Worm (Caenorhabditis elegans) whole organism, late embryonic: ENCODE data around the gene C50C3.1.

Experiments used
- C08G9.2 ChIP-seq: sonication (generic microtip); optimal IDR thresholded peaks from 2 replicates; lab custom pipeline; 2016; ENCODE audit warnings: mild to moderate bottlenecking, missing genetic modification characterization, moderate library complexity, missing compliant biosample characterization
- C38D4.7 ChIP-seq: fragments of 200-800 bp; sonication (Bioruptor generic); optimal IDR thresholded peaks from 2 replicates; lab custom pipeline; 2018; ENCODE audit warnings: mild to moderate bottlenecking, missing genetic modification characterization, moderate library complexity, missing compliant biosample characterization
- F13H6.1 ChIP-seq: sonication (generic microtip); optimal IDR thresholded peaks from 2 replicates; lab custom pipeline; 2016; ENCODE audit warnings: missing genetic modification characterization, missing compliant biosample characterization
- Y22D7AL.16 ChIP-seq: sonication (generic microtip); optimal IDR thresholded peaks from 2 replicates; lab custom pipeline; 2016; ENCODE audit warnings: missing genetic modification characterization, missing compliant biosample characterization
- ahr-1 ChIP-seq: sonication (generic microtip); optimal IDR thresholded peaks from 2 replicates; lab custom pipeline; 2016; ENCODE audit warnings: missing genetic modification characterization, missing compliant biosample characterization
- ceh-14 ChIP-seq: sonication (generic microtip); optimal IDR thresholded peaks from 2 replicates; lab custom pipeline; 2016; ENCODE audit warnings: missing genotype, missing genetic modification characterization, missing compliant biosample characterization
- ceh-18 ChIP-seq: sonication (generic microtip); optimal IDR thresholded peaks from 2 replicates; lab custom pipeline; 2016; ENCODE audit warnings: missing genetic modification characterization, missing compliant biosample characterization
- ceh-19 ChIP-seq: fragments of 200-800 bp; sonication (Bioruptor generic); optimal IDR thresholded peaks from 2 replicates; lab custom pipeline; 2018; ENCODE audit warnings: mild to moderate bottlenecking, missing genetic modification characterization, missing compliant biosample characterization
- ceh-2 ChIP-seq: sonication (generic microtip); optimal IDR thresholded peaks from 2 replicates; lab custom pipeline; 2016; ENCODE audit warnings: missing genotype, missing genetic modification characterization, missing compliant biosample characterization
- ceh-30 ChIP-seq: fragments of 150-350 bp; optimal IDR thresholded peaks from 2 replicates; lab custom pipeline; 2014; ENCODE audit warnings: missing biosample characterization, missing genetic modification characterization
- ceh-31 ChIP-seq: sonication (generic microtip); optimal IDR thresholded peaks from 2 replicates; lab custom pipeline; 2016; ENCODE audit warnings: missing genetic modification characterization, missing compliant biosample characterization
- ceh-48 ChIP-seq: sonication (generic microtip); optimal IDR thresholded peaks from 2 replicates; lab custom pipeline; 2016; ENCODE audit warnings: missing genetic modification characterization, inconsistent platforms, missing compliant biosample characterization
- che-1 ChIP-seq: sonication (generic microtip); optimal IDR thresholded peaks from 2 replicates; lab custom pipeline; 2016; ENCODE audit warnings: mild to moderate bottlenecking, missing genetic modification characterization, missing compliant biosample characterization
- elt-2 ChIP-seq: sonication (generic microtip); optimal IDR thresholded peaks from 2 replicates; lab custom pipeline; 2016; ENCODE audit warnings: missing genetic modification reagents, missing genetic modification characterization, missing compliant biosample characterization
- elt-4 ChIP-seq: sonication (generic microtip); optimal IDR thresholded peaks from 2 replicates; lab custom pipeline; 2016; ENCODE audit warnings: missing genetic modification characterization, missing compliant biosample characterization
- ets-4 ChIP-seq: sonication (generic microtip); optimal IDR thresholded peaks from 2 replicates; lab custom pipeline; 2016; ENCODE audit warnings: missing genetic modification characterization, missing compliant biosample characterization
- fax-1 ChIP-seq: sonication (generic microtip); optimal IDR thresholded peaks from 2 replicates; lab custom pipeline; 2016; ENCODE audit warnings: missing genotype, missing genetic modification characterization, missing compliant biosample characterization
- fkh-6 ChIP-seq: sonication (generic microtip); optimal IDR thresholded peaks from 2 replicates; lab custom pipeline; 2016; ENCODE audit warnings: missing genetic modification characterization, missing compliant biosample characterization
- hlh-15 ChIP-seq: sonication (generic microtip); optimal IDR thresholded peaks from 2 replicates; lab custom pipeline; 2016; ENCODE audit warnings: missing genetic modification characterization, missing compliant biosample characterization
- hlh-30 ChIP-seq: sonication (generic microtip); optimal IDR thresholded peaks from 2 replicates; lab custom pipeline; 2017; ENCODE audit warnings: antibody characterized with exemption, missing genetic modification characterization, missing compliant biosample characterization; ENCODE audit not compliant: insufficient read depth
- hlh-8 ChIP-seq: sonication (generic microtip); optimal IDR thresholded peaks from 2 replicates; lab custom pipeline; 2016; ENCODE audit warnings: missing genotype, missing genetic modification characterization, missing compliant biosample characterization
- lim-6 ChIP-seq: sonication (generic microtip); optimal IDR thresholded peaks from 2 replicates; lab custom pipeline; 2016; ENCODE audit warnings: missing genetic modification characterization, missing compliant biosample characterization
- lin-11 ChIP-seq: fragments of 200-800 bp; sonication (Bioruptor generic); optimal IDR thresholded peaks from 2 replicates; lab custom pipeline; 2018; ENCODE audit warnings: mild to moderate bottlenecking, missing genetic modification characterization, missing compliant biosample characterization
- mec-3 ChIP-seq: sonication (generic microtip); optimal IDR thresholded peaks from 2 replicates; lab custom pipeline; 2016; ENCODE audit warnings: borderline replicate concordance, missing genetic modification characterization, missing compliant biosample characterization
- nfya-1 ChIP-seq: sonication (generic microtip); optimal IDR thresholded peaks from 2 replicates; lab custom pipeline; 2017; ENCODE audit warnings: missing genetic modification characterization, mild to moderate bottlenecking, missing compliant biosample characterization, antibody characterized with exemption, moderate library complexity
- nhr-11 ChIP-seq: fragments of 150-350 bp; optimal IDR thresholded peaks from 2 replicates; lab custom pipeline; 2014; ENCODE audit warnings: missing biosample characterization, missing genetic modification characterization
- nhr-232 ChIP-seq: sonication (generic microtip); optimal IDR thresholded peaks from 2 replicates; lab custom pipeline; 2016; ENCODE audit warnings: missing genetic modification characterization, missing compliant biosample characterization
- pag-3 ChIP-seq: sonication (generic microtip); optimal IDR thresholded peaks from 2 replicates; lab custom pipeline; 2016; ENCODE audit warnings: missing compliant biosample characterization, missing genetic modification characterization, borderline replicate concordance
- pat-9 ChIP-seq: fragments of 200-800 bp; sonication (Bioruptor generic); optimal IDR thresholded peaks from 2 replicates; lab custom pipeline; 2018; ENCODE audit warnings: mild to moderate bottlenecking, missing genetic modification characterization, moderate library complexity, missing compliant biosample characterization
- pax-1 ChIP-seq: fragments of 150-350 bp; optimal IDR thresholded peaks from 2 replicates; lab custom pipeline; 2014; ENCODE audit warnings: missing biosample characterization, missing genetic modification characterization
- pha-4 ChIP-seq: fragments of 150-350 bp; optimal IDR thresholded peaks from 2 replicates; lab custom pipeline; 2018; ENCODE audit warnings: missing biosample characterization, missing genetic modification reagents, missing genetic modification characterization
- pqm-1 ChIP-seq: sonication (generic microtip); optimal IDR thresholded peaks from 2 replicates; lab custom pipeline; 2016; ENCODE audit warnings: missing genetic modification characterization, missing compliant biosample characterization
- ref-2 ChIP-seq: sonication (generic microtip); optimal IDR thresholded peaks from 2 replicates; lab custom pipeline; 2016; ENCODE audit warnings: missing genetic modification characterization, missing compliant biosample characterization
- rnt-1 ChIP-seq: sonication (generic microtip); optimal IDR thresholded peaks from 2 replicates; lab custom pipeline; 2016; ENCODE audit warnings: missing genetic modification characterization, missing compliant biosample characterization
- sdc-2 ChIP-seq: sonication (generic microtip); optimal IDR thresholded peaks from 2 replicates; lab custom pipeline; 2016; ENCODE audit warnings: missing genotype, missing genetic modification characterization, missing compliant biosample characterization
- sox-2 ChIP-seq: fragments of 200-800 bp; sonication (Bioruptor generic); IDR thresholded peaks from 2 replicates; pipeline ENCODE4 v1.3.6; 2022; ENCODE audit warnings: missing genetic modification reagents, missing genetic modification characterization, missing compliant biosample characterization
- syd-9 ChIP-seq: sonication (generic microtip); optimal IDR thresholded peaks from 2 replicates; lab custom pipeline; 2016; ENCODE audit warnings: mild to moderate bottlenecking, missing genetic modification characterization, moderate library complexity, missing compliant biosample characterization
- tbx-2 ChIP-seq: sonication (generic microtip); optimal IDR thresholded peaks from 2 replicates; lab custom pipeline; 2016; ENCODE audit warnings: missing genetic modification characterization, missing compliant biosample characterization
- tbx-7 ChIP-seq: sonication (generic microtip); optimal IDR thresholded peaks from 2 replicates; lab custom pipeline; 2016; ENCODE audit warnings: missing genotype, missing genetic modification characterization, missing compliant biosample characterization
- unc-3 ChIP-seq, 2 experiments: fragments of 200-800 bp in 1 of 2; sonication (Bioruptor generic) in 1 of 2; sonication (generic microtip) in 1 of 2; conservative IDR thresholded peaks in 1 of 2; optimal IDR thresholded peaks in 1 of 2; 2 replicates each; pipeline versions ENCODE4 v1.3.6 to Lab custom; 2016 to 2022; ENCODE audit warnings: missing compliant biosample characterization in 2 of 2, missing genetic modification characterization in 2 of 2, missing genetic modification reagents in 1 of 2
- unc-42 ChIP-seq: sonication (generic microtip); optimal IDR thresholded peaks from 2 replicates; lab custom pipeline; 2016; ENCODE audit warnings: missing genotype, missing genetic modification characterization, missing compliant biosample characterization
- unc-86 ChIP-seq: sonication (generic microtip); optimal IDR thresholded peaks from 2 replicates; lab custom pipeline; 2016; ENCODE audit warnings: missing genetic modification characterization, missing compliant biosample characterization
- zip-5 ChIP-seq: sonication (generic microtip); optimal IDR thresholded peaks from 2 replicates; lab custom pipeline; 2016; ENCODE audit warnings: missing genetic modification characterization, missing compliant biosample characterization
- ztf-16 ChIP-seq: sonication (generic microtip); optimal IDR thresholded peaks from 2 replicates; lab custom pipeline; 2017; ENCODE audit warnings: missing genetic modification characterization, missing compliant biosample characterization

Gene C50C3.1

ce11 chrIII:8191695-8192094, at the start of gene C50C3.1:
C50C3.1 (plus strand) TSS chrIII:8191995.
- no peak for TF ChIP-seq nhr-11 (tag; lab: Kevin White, UChicago)
- no peak for TF ChIP-seq C38D4.7 (GFP tag; lab: Kevin White, UChicago)
- TF ChIP-seq ceh-48, result no peak
- no peak for TF ChIP-seq nhr-232 (tag; lab: Kevin White, UChicago)
- TF ChIP-seq ceh-30 (tag; lab: Kevin White, UChicago), result no peak
- no peak for TF ChIP-seq pag-3 (tag; lab: Kevin White, UChicago)
- no peak for TF ChIP-seq ceh-19 (GFP tag; lab: Kevin White, UChicago)
- no peak for TF ChIP-seq unc-42 (tag; lab: Kevin White, UChicago)

ce11 chrIII:8142217-8142616, 49.6 kb upstream of the C50C3.1 start:
- TF ChIP-seq che-1 (no peak), nfya-1 (tag; lab: Kevin White, UChicago) (no peak), pat-9 (no peak), ceh-18 (tag; lab: Kevin White, UChicago) (no peak), syd-9 (tag; lab: Kevin White, UChicago) (no peak), pha-4 (no peak), ceh-30 (tag; lab: Kevin White, UChicago) (no peak), ztf-16 (tag; lab: Kevin White, UChicago) (no peak), ahr-1 (tag; lab: Kevin White, UChicago) (no peak), lin-11 (tag; lab: Kevin White, UChicago) (no peak), ceh-14 (tag; lab: Kevin White, UChicago) (no peak), elt-4 (no peak), pax-1 (tag; lab: Kevin White, UChicago) (no peak)

ce11 chrIII:8144574-8145065, 47.2 kb upstream of the C50C3.1 start, which contains the start of the genes C14B9.8 and mrpl-18:
C14B9.8 (minus strand) TSS chrIII:8144629.
mrpl-18 (plus strand) TSS chrIII:8145015.
- TF ChIP-seq ztf-16 (tag; lab: Kevin White, UChicago) (peak; percentile 30), ahr-1 (tag; lab: Kevin White, UChicago) (peak; percentile 56), ref-2 (tag; lab: Kevin White, UChicago) (peak; percentile 83), lim-6 (tag; lab: Kevin White, UChicago) (peak; percentile 63), tbx-2 (peak; percentile 95), ceh-31 (tag; lab: Kevin White, UChicago) (peak; percentile 95), ets-4 (tag; lab: Kevin White, UChicago) (peak; percentile 84), fax-1 (peak; percentile 74), elt-2 (peak; percentile 85), zip-5 (tag; lab: Kevin White, UChicago) (peak; percentile 88), ceh-14 (tag; lab: Kevin White, UChicago) (peak; percentile 2), sdc-2 (peak; percentile 52), rnt-1 (tag; lab: Kevin White, UChicago) (peak; percentile 71), mec-3 (tag; lab: Kevin White, UChicago) (peak; percentile 17), pha-4 (no peak), lin-11 (tag; lab: Kevin White, UChicago) (no peak), tbx-7 (peak; percentile 98), hlh-8 (tag; lab: Kevin White, UChicago) (peak; percentile 81), fkh-6 (tag; lab: Kevin White, UChicago) (peak; percentile 64), ceh-2 (tag; lab: Kevin White, UChicago) (peak; percentile 94), pqm-1 (tag; lab: Kevin White, UChicago) (peak; percentile 4), unc-3 (GFP tag; conservative IDR thresholded peaks at IDR 0.05; lab: Robert Waterston, UW) (no peak), unc-3 (tag; optimal IDR thresholded peaks at IDR 0.05; lab: Kevin White, UChicago) (no peak), pat-9 (no peak), ceh-18 (tag; lab: Kevin White, UChicago) (peak; percentile 8), unc-42 (tag; lab: Kevin White, UChicago) (peak; percentile 55), C08G9.2 (tag; lab: Kevin White, UChicago) (peak; percentile 96), C38D4.7 (GFP tag; lab: Kevin White, UChicago) (no peak), hlh-15 (tag; lab: Kevin White, UChicago) (peak; percentile 2), Y22D7AL.16 (no peak), F13H6.1 (tag; lab: Kevin White, UChicago) (peak; percentile 52), unc-86 (tag; lab: Kevin White, UChicago) (peak; percentile 29), sox-2 (no peak), hlh-30 (no peak)
